Worm (Caenorhabditis elegans) whole organism, L2 larva: ENCODE measurements around the gene hint-3.

Experiments used
- C34F6.9 ChIP-seq: fragments of 150-350 bp; optimal IDR thresholded peaks from 2 replicates; lab custom pipeline; 2014; ENCODE audit warnings: missing biosample characterization, missing genetic modification characterization
- F13H6.1 ChIP-seq: sonication (generic microtip); optimal IDR thresholded peaks from 2 replicates; lab custom pipeline; 2016; ENCODE audit warnings: missing genetic modification characterization, missing compliant biosample characterization
- R02D3.7 ChIP-seq: fragments of 150-350 bp; optimal IDR thresholded peaks from 2 replicates; lab custom pipeline; 2014; ENCODE audit warnings: missing biosample characterization, missing genetic modification characterization
- Y55F3AM.14 ChIP-seq: fragments of 200-800 bp; sonication (Bioruptor generic); optimal IDR thresholded peaks from 2 replicates; lab custom pipeline; 2018; ENCODE audit warnings: mild to moderate bottlenecking, missing genetic modification characterization, missing compliant biosample characterization
- alr-1 ChIP-seq: fragments of 150-350 bp; optimal IDR thresholded peaks from 2 replicates; lab custom pipeline; 2014; ENCODE audit warnings: missing biosample characterization, missing genetic modification characterization
- aly-2 ChIP-seq: fragments of 150-350 bp; optimal IDR thresholded peaks from 2 replicates; lab custom pipeline; 2014; ENCODE audit warnings: missing biosample characterization, missing genetic modification characterization
- ceh-82 ChIP-seq: fragments of 150-350 bp; optimal IDR thresholded peaks from 2 replicates; lab custom pipeline; 2014; ENCODE audit warnings: missing biosample characterization, missing genetic modification characterization
- dmd-4 ChIP-seq: sonication (generic microtip); optimal IDR thresholded peaks from 2 replicates; lab custom pipeline; 2017; ENCODE audit warnings: missing biosample characterization, missing genetic modification characterization
- egl-27 ChIP-seq: sonication (generic microtip); optimal IDR thresholded peaks from 3 replicates; lab custom pipeline; 2017; ENCODE audit warnings: missing biosample characterization, missing genetic modification reagents, missing genetic modification characterization
- elt-1 ChIP-seq: fragments of 150-350 bp; optimal IDR thresholded peaks from 2 replicates; lab custom pipeline; 2014; ENCODE audit warnings: missing biosample characterization, missing genetic modification characterization
- elt-3 ChIP-seq: sonication (generic microtip); optimal IDR thresholded peaks from 2 replicates; lab custom pipeline; 2017; ENCODE audit warnings: missing biosample characterization, missing genetic modification characterization
- fos-1 ChIP-seq: fragments of 150-350 bp; optimal IDR thresholded peaks from 2 replicates; lab custom pipeline; 2014; ENCODE audit warnings: missing biosample characterization, missing genetic modification characterization
- gmeb-1 ChIP-seq: fragments of 150-350 bp; optimal IDR thresholded peaks from 2 replicates; lab custom pipeline; 2014; ENCODE audit warnings: missing biosample characterization, missing genetic modification characterization
- lin-39 ChIP-seq: fragments of 150-350 bp; optimal IDR thresholded peaks from 2 replicates; lab custom pipeline; 2014; ENCODE audit warnings: missing biosample characterization, missing genetic modification reagents, missing genetic modification characterization
- lsy-2 ChIP-seq, 2 experiments: fragments of 150-350 bp in 1 of 2; sonication (generic microtip) in 1 of 2; optimal IDR thresholded peaks; 2 replicates each; lab custom pipeline; 2014 to 2017; ENCODE audit warnings: missing biosample characterization in 2 of 2, missing genetic modification characterization in 2 of 2
- mab-5 ChIP-seq: fragments of 150-350 bp; optimal IDR thresholded peaks from 2 replicates; lab custom pipeline; 2014; ENCODE audit warnings: missing biosample characterization, missing genetic modification characterization
- mbf-1 ChIP-seq: sonication (generic microtip); optimal IDR thresholded peaks from 2 replicates; lab custom pipeline; 2017; ENCODE audit warnings: missing biosample characterization, missing genetic modification characterization
- mdl-1 ChIP-seq, 2 experiments: fragments of 150-350 bp in 1 of 2; sonication (generic microtip) in 1 of 2; optimal IDR thresholded peaks; 2 replicates each; lab custom pipeline; 2017; ENCODE audit warnings: missing biosample characterization in 2 of 2, missing genetic modification characterization in 2 of 2
- nhr-10 ChIP-seq: sonication (generic microtip); optimal IDR thresholded peaks from 2 replicates; lab custom pipeline; 2017; ENCODE audit warnings: missing biosample characterization, missing genetic modification characterization
- nhr-12 ChIP-seq: fragments of 150-350 bp; optimal IDR thresholded peaks from 2 replicates; lab custom pipeline; 2014; ENCODE audit warnings: missing biosample characterization, missing genetic modification characterization
- nhr-129 ChIP-seq: fragments of 150-350 bp; optimal IDR thresholded peaks from 2 replicates; lab custom pipeline; 2014; ENCODE audit warnings: missing biosample characterization, missing genetic modification characterization
- nhr-23 ChIP-seq: fragments of 150-350 bp; optimal IDR thresholded peaks from 2 replicates; lab custom pipeline; 2014; ENCODE audit warnings: missing biosample characterization, missing genetic modification reagents, missing genetic modification characterization
- nhr-237 ChIP-seq: fragments of 150-350 bp; optimal IDR thresholded peaks from 2 replicates; lab custom pipeline; 2014; ENCODE audit warnings: missing biosample characterization, missing genetic modification characterization
- nhr-6 ChIP-seq: fragments of 150-350 bp; optimal IDR thresholded peaks from 2 replicates; lab custom pipeline; 2014; ENCODE audit warnings: missing biosample characterization, missing genetic modification characterization
- peb-1 ChIP-seq: fragments of 150-350 bp; optimal IDR thresholded peaks from 2 replicates; lab custom pipeline; 2014; ENCODE audit warnings: missing biosample characterization, missing genetic modification characterization
- sem-4 ChIP-seq: fragments of 150-350 bp; optimal IDR thresholded peaks from 2 replicates; lab custom pipeline; 2014; ENCODE audit warnings: missing biosample characterization, missing genetic modification reagents, missing genetic modification characterization
- skn-1 ChIP-seq: sonication (generic microtip); optimal IDR thresholded peaks from 2 replicates; lab custom pipeline; 2017; ENCODE audit warnings: missing biosample characterization, missing genetic modification characterization
- sma-9 ChIP-seq, 2 experiments: fragments of 150-350 bp in 1 of 2; sonication (generic microtip) in 1 of 2; optimal IDR thresholded peaks; 2 replicates each; lab custom pipeline; 2014 to 2016; ENCODE audit warnings: missing genetic modification characterization in 2 of 2, mild to moderate bottlenecking in 1 of 2, missing biosample characterization in 1 of 2, missing compliant biosample characterization in 1 of 2, missing genetic modification reagents in 1 of 2, moderate library complexity in 1 of 2
- unc-39 ChIP-seq: fragments of 150-350 bp; optimal IDR thresholded peaks from 2 replicates; lab custom pipeline; 2014; ENCODE audit warnings: missing biosample characterization, missing genetic modification characterization
- unc-55 ChIP-seq: fragments of 150-350 bp; sonication (generic microtip); optimal IDR thresholded peaks from 3 replicates; lab custom pipeline; 2014; ENCODE audit warnings: missing biosample characterization, missing genetic modification reagents, missing genetic modification characterization
- unc-62 ChIP-seq: fragments of 150-350 bp; optimal IDR thresholded peaks from 2 replicates; lab custom pipeline; 2014; ENCODE audit warnings: missing biosample characterization, missing genetic modification reagents, missing genetic modification characterization
- ztf-1 ChIP-seq: fragments of 200-800 bp; sonication (Bioruptor generic); conservative IDR thresholded peaks from 2 replicates; pipeline ENCODE4 v1.3.6; 2022; ENCODE audit warnings: missing genetic modification characterization, missing compliant biosample characterization
- ztf-4 ChIP-seq: fragments of 150-350 bp; optimal IDR thresholded peaks from 2 replicates; lab custom pipeline; 2014; ENCODE audit warnings: missing biosample characterization, missing genetic modification characterization

Gene hint-3

DNA sequence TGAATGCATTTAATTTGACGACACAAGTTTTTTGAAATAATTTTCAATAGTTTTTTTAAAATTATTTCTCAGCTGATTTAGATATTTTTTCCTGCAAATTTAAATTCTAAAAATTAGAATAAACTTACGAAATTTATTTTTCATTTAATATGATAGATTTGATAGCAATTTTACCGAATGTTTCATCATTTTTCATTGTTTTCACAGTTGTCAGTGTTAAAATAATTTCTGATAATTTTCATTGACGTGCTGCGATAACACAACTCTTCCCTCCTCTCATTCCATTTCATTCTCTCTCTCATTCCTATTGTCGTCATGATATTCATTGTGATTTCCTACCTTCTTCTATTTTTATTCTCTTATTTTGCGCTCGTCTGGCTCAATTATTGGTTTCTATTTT, at the start of gene hint-3:
Gene hint-3, plus strand, starts transcription at position 301 of the 400 bp plus-strand sequence.
- TF ChIP-seq egl-27 (tag; lab: Kevin White, UChicago) (no peak), skn-1 (tag; lab: Kevin White, UChicago) (no peak), fos-1 (tag; lab: Kevin White, UChicago) (peak; percentile 34)
- TF ChIP-seq, all 48 proteins: peak for 1

DNA sequence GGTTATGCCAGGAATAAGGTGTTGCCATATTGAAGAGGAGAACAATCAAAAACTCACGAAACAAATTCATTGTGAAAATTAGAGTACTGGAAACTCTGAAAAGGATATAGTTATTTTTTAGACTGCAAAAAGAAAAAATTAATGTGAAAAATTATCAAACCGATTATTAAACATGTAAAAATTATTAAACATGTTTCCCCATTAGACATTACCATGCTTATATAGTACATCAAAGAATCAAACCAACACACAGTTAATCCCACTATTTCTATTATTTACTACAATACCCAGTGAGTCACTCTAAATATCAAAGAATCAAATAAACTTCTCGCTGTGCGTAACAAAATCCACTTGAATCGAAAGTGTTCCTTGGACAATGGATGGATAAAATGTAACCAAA, 47.2 kb upstream of the hint-3 start, which contains the start of gene ZK105.13:
Gene ZK105.13, minus strand, starts transcription at position 101 of the 400 bp plus-strand sequence.
- TF ChIP-seq peb-1 (tag; lab: Kevin White, UChicago) (no peak), sma-9 (GFP tag; optimal IDR thresholded peaks at IDR 0.05; lab: Kevin White, UChicago) (no peak), sma-9 (tag; optimal IDR thresholded peaks at IDR 0.05; lab: Kevin White, UChicago) (no peak), aly-2 (tag; lab: Kevin White, UChicago) (no peak), mab-5 (tag; lab: Kevin White, UChicago) (no peak), elt-3 (tag; lab: Kevin White, UChicago) (no peak), mbf-1 (no peak), egl-27 (tag; lab: Kevin White, UChicago) (no peak), dmd-4 (tag; lab: Kevin White, UChicago) (no peak), unc-39 (tag; lab: Kevin White, UChicago) (no peak), fos-1 (tag; lab: Kevin White, UChicago) (no peak), nhr-12 (no peak), elt-1 (tag; lab: Kevin White, UChicago) (no peak)

DNA sequence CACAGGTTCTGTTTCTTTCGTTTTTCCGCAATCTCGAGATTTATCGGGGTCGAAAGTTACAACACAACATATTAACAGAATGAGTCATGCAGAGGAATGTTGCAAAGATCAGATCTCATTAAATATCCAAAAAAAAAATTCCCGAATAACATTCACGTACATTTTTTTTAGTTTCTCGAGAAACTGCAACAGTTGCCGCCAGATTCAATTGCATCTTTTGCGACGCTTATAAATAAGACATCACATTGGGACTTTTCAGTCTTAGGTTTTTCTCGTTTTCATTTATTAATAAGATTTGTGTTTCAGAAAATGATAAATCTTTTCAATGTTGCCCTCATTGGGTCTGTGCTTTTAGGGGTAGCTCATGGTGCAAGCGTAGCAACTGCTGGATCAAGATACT, 46.6 kb upstream of the hint-3 start, which contains the start of gene ZK105.1:
Gene ZK105.1, plus strand, starts transcription at position 301 of the 400 bp plus-strand sequence.
- TF ChIP-seq sem-4 (tag; lab: Kevin White, UChicago) (no peak), mab-5 (tag; lab: Kevin White, UChicago) (no peak), unc-62 (GFP tag; lab: Kevin White, UChicago) (no peak), C34F6.9 (tag; lab: Kevin White, UChicago) (no peak), nhr-237 (tag; lab: Kevin White, UChicago) (no peak), gmeb-1 (tag; lab: Kevin White, UChicago) (no peak), alr-1 (tag; lab: Kevin White, UChicago) (no peak), elt-1 (tag; lab: Kevin White, UChicago) (no peak), lsy-2 (tag; optimal IDR thresholded peaks at IDR 0.05; lab: Kevin White, UChicago) (no peak), F13H6.1 (tag; lab: Kevin White, UChicago) (no peak), nhr-12 (no peak), nhr-129 (tag; lab: Kevin White, UChicago) (no peak)
- TF ChIP-seq, all 48 proteins: peak for 0

DNA sequence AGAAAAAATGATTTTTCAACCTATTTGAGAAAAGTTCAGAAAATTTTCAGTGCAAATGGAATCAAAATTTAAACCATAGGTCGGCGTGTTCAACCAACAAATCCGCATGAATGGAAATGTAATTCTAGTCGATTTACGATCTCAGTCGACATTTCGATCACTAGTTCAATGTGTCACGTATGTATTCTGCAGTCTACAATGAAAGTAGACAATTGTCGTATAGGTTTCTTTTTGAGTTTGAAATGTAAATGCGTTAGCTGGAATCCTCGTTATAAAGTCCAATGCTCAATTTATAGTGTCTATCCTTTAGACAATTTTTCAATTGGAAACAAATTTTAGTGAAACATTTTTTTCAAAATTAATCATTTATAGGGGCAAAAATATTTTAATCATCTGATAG, 44.2 kb upstream of the hint-3 start, which contains the start of gene ZK105.12:
Gene ZK105.12, minus strand, starts transcription at position 101 of the 400 bp plus-strand sequence.
- TF ChIP-seq unc-55 (GFP tag; lab: Kevin White, UChicago) (no peak), unc-62 (GFP tag; lab: Kevin White, UChicago) (no peak), mdl-1 (tag; optimal IDR thresholded peaks at IDR 0.05; lab: Kevin White, UChicago) (no peak), dmd-4 (tag; lab: Kevin White, UChicago) (no peak), ztf-4 (tag; lab: Kevin White, UChicago) (no peak), gmeb-1 (tag; lab: Kevin White, UChicago) (no peak), lin-39 (tag; lab: Kevin White, UChicago) (no peak), fos-1 (tag; lab: Kevin White, UChicago) (no peak), nhr-23 (no peak), nhr-6 (tag; lab: Kevin White, UChicago) (no peak), alr-1 (tag; lab: Kevin White, UChicago) (no peak), unc-39 (tag; lab: Kevin White, UChicago) (no peak), ztf-1 (GFP tag; lab: Robert Waterston, UW) (no peak), Y55F3AM.14 (GFP tag; lab: Kevin White, UChicago) (no peak)

DNA sequence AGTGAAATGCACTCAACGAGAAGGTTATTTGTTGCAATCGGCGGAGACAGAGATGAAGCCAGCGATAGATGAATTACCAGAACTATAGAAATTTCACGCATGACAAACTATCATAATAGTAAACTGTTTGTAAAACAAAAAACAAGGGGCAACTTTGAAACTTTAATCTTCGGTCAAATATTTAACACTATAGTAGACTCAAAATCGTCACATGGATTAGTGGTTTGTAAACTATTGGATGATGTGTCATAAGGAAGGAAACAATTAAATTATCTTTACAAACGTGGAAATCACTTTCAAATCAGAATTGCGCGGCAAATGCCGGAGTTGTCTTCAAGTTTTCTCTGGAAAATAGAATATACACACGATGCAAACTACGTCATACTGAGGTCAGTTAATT, 42.6 kb upstream of the hint-3 start, which contains the start of gene ZK105.5:
Gene ZK105.5, minus strand, starts transcription at position 101 of the 400 bp plus-strand sequence.
- TF ChIP-seq nhr-10 (tag; lab: Kevin White, UChicago): no peak
- TF ChIP-seq R02D3.7 (tag; lab: Kevin White, UChicago): no peak
- no peak for TF ChIP-seq egl-27 (tag; lab: Kevin White, UChicago)
- TF ChIP-seq ceh-82: no peak
- TF ChIP-seq mdl-1 (tag; optimal IDR thresholded peaks at IDR 0.05; lab: Kevin White, UChicago): no peak
- no peak for TF ChIP-seq Y55F3AM.14 (GFP tag; lab: Kevin White, UChicago)
